Worm (Caenorhabditis elegans) whole organism, L1 larva: ENCODE results near the gene mpst-2.

Experiments used
- ceh-8 ChIP-seq: fragments of 200-800 bp; sonication (Bioruptor generic); optimal IDR thresholded peaks from 2 replicates; lab custom pipeline; 2018; ENCODE audit warnings: mild to moderate bottlenecking, missing genetic modification characterization, moderate library complexity, missing compliant biosample characterization
- ceh-82 ChIP-seq, 3 experiments: fragments of 150-350 bp in 1 of 3; sonication (generic microtip) in 2 of 3; optimal IDR thresholded peaks; 2 replicates each; lab custom pipeline; 2014 to 2017; ENCODE audit warnings: missing biosample characterization in 3 of 3, missing genetic modification characterization in 3 of 3
- lin-35 ChIP-seq, 2 experiments: fragments of 150-350 bp; optimal IDR thresholded peaks; 2 replicates each; lab custom pipeline; 2014; ENCODE audit warnings: missing biosample characterization in 2 of 2, missing genetic modification characterization in 2 of 2, missing genetic modification reagents in 2 of 2
- nhr-28 ChIP-seq: fragments of 150-350 bp; optimal IDR thresholded peaks from 2 replicates; lab custom pipeline; 2014; ENCODE audit warnings: missing biosample characterization, missing genetic modification characterization
- ztf-11 ChIP-seq, 2 experiments: sonication (generic microtip); optimal IDR thresholded peaks; 2 replicates each; lab custom pipeline; 2016 to 2017; ENCODE audit warnings: missing genetic modification characterization in 2 of 2, missing biosample characterization in 1 of 2, missing compliant biosample characterization in 1 of 2

ce11 chrV:14942898-14943297, 49.6 kb upstream of the mpst-2 start:
- TF ChIP-seq nhr-28 (tag; lab: Kevin White, UChicago) (no peak), ztf-11 (tag; optimal IDR thresholded peaks at IDR 0.05; lab: Kevin White, UChicago) (no peak), ceh-82 (tag; optimal IDR thresholded peaks at IDR 0.05; lab: Kevin White, UChicago) (no peak), lin-35 (GFP tag; optimal IDR thresholded peaks at IDR 0.05; lab: Kevin White, UChicago) (no peak), ceh-8 (no peak)
